Worm (Caenorhabditis elegans) whole organism, L2 larva: ENCODE results near the gene dhhc-4.

Source experiments
- C34F6.9 ChIP-seq: fragments of 150-350 bp; optimal IDR thresholded peaks from 2 replicates; lab custom pipeline; 2014; ENCODE audit warnings: missing biosample characterization, missing genetic modification characterization
- F13H6.1 ChIP-seq: sonication (generic microtip); optimal IDR thresholded peaks from 2 replicates; lab custom pipeline; 2016; ENCODE audit warnings: missing genetic modification characterization, missing compliant biosample characterization
- R02D3.7 ChIP-seq: fragments of 150-350 bp; optimal IDR thresholded peaks from 2 replicates; lab custom pipeline; 2014; ENCODE audit warnings: missing biosample characterization, missing genetic modification characterization
- ZK546.5 ChIP-seq: sonication (generic microtip); optimal IDR thresholded peaks from 2 replicates; lab custom pipeline; 2017; ENCODE audit warnings: missing biosample characterization, missing genetic modification characterization
- ama-1 ChIP-seq: fragments of 150-350 bp; optimal IDR thresholded peaks from 2 replicates; lab custom pipeline; 2018; ENCODE audit warnings: inconsistent platforms
- ceh-16 ChIP-seq: fragments of 150-350 bp; optimal IDR thresholded peaks from 2 replicates; lab custom pipeline; 2014; ENCODE audit warnings: missing biosample characterization, missing genetic modification characterization
- ceh-82 ChIP-seq: fragments of 150-350 bp; optimal IDR thresholded peaks from 2 replicates; lab custom pipeline; 2014; ENCODE audit warnings: missing biosample characterization, missing genetic modification characterization
- crh-2 ChIP-seq: sonication (generic microtip); optimal IDR thresholded peaks from 2 replicates; lab custom pipeline; 2017; ENCODE audit warnings: missing biosample characterization, missing genetic modification characterization
- dmd-4 ChIP-seq: sonication (generic microtip); optimal IDR thresholded peaks from 2 replicates; lab custom pipeline; 2017; ENCODE audit warnings: missing biosample characterization, missing genetic modification characterization
- egl-27 ChIP-seq: sonication (generic microtip); optimal IDR thresholded peaks from 3 replicates; lab custom pipeline; 2017; ENCODE audit warnings: missing biosample characterization, missing genetic modification reagents, missing genetic modification characterization
- elt-1 ChIP-seq: fragments of 150-350 bp; optimal IDR thresholded peaks from 2 replicates; lab custom pipeline; 2014; ENCODE audit warnings: missing biosample characterization, missing genetic modification characterization
- elt-3 ChIP-seq: sonication (generic microtip); optimal IDR thresholded peaks from 2 replicates; lab custom pipeline; 2017; ENCODE audit warnings: missing biosample characterization, missing genetic modification characterization
- fos-1 ChIP-seq: fragments of 150-350 bp; optimal IDR thresholded peaks from 2 replicates; lab custom pipeline; 2014; ENCODE audit warnings: missing biosample characterization, missing genetic modification characterization
- gmeb-1 ChIP-seq: fragments of 150-350 bp; optimal IDR thresholded peaks from 2 replicates; lab custom pipeline; 2014; ENCODE audit warnings: missing biosample characterization, missing genetic modification characterization
- lin-11 ChIP-seq: fragments of 150-350 bp; sonication (generic microtip); optimal IDR thresholded peaks from 2 replicates; lab custom pipeline; 2014; ENCODE audit warnings: missing biosample characterization, missing genetic modification characterization, inconsistent platforms, mixed read lengths
- lin-13 ChIP-seq: fragments of 150-350 bp; optimal IDR thresholded peaks from 2 replicates; lab custom pipeline; 2014; ENCODE audit warnings: missing biosample characterization, missing genetic modification reagents, missing genetic modification characterization
- lin-39 ChIP-seq: fragments of 150-350 bp; optimal IDR thresholded peaks from 2 replicates; lab custom pipeline; 2014; ENCODE audit warnings: missing biosample characterization, missing genetic modification reagents, missing genetic modification characterization
- mab-5 ChIP-seq: fragments of 150-350 bp; optimal IDR thresholded peaks from 2 replicates; lab custom pipeline; 2014; ENCODE audit warnings: missing biosample characterization, missing genetic modification characterization
- mdl-1 ChIP-seq, 2 experiments: fragments of 150-350 bp in 1 of 2; sonication (generic microtip) in 1 of 2; optimal IDR thresholded peaks; 2 replicates each; lab custom pipeline; 2017; ENCODE audit warnings: missing biosample characterization in 2 of 2, missing genetic modification characterization in 2 of 2
- nhr-10 ChIP-seq: sonication (generic microtip); optimal IDR thresholded peaks from 2 replicates; lab custom pipeline; 2017; ENCODE audit warnings: missing biosample characterization, missing genetic modification characterization
- nhr-11 ChIP-seq: fragments of 150-350 bp; optimal IDR thresholded peaks from 2 replicates; lab custom pipeline; 2014; ENCODE audit warnings: missing biosample characterization, missing genetic modification characterization
- nhr-12 ChIP-seq: fragments of 150-350 bp; optimal IDR thresholded peaks from 2 replicates; lab custom pipeline; 2014; ENCODE audit warnings: missing biosample characterization, missing genetic modification characterization
- nhr-129 ChIP-seq: fragments of 150-350 bp; optimal IDR thresholded peaks from 2 replicates; lab custom pipeline; 2014; ENCODE audit warnings: missing biosample characterization, missing genetic modification characterization
- nhr-21 ChIP-seq: fragments of 150-350 bp; optimal IDR thresholded peaks from 2 replicates; lab custom pipeline; 2014; ENCODE audit warnings: missing biosample characterization, missing genetic modification characterization
- nhr-23 ChIP-seq: fragments of 150-350 bp; optimal IDR thresholded peaks from 2 replicates; lab custom pipeline; 2014; ENCODE audit warnings: missing biosample characterization, missing genetic modification reagents, missing genetic modification characterization
- nhr-237 ChIP-seq: fragments of 150-350 bp; optimal IDR thresholded peaks from 2 replicates; lab custom pipeline; 2014; ENCODE audit warnings: missing biosample characterization, missing genetic modification characterization
- nhr-25 ChIP-seq: fragments of 150-350 bp; sonication (generic microtip); optimal IDR thresholded peaks from 3 replicates; lab custom pipeline; 2014; ENCODE audit warnings: missing biosample characterization, missing genetic modification characterization
- nhr-6 ChIP-seq: fragments of 150-350 bp; optimal IDR thresholded peaks from 2 replicates; lab custom pipeline; 2014; ENCODE audit warnings: missing biosample characterization, missing genetic modification characterization
- nhr-77 ChIP-seq: fragments of 150-350 bp; optimal IDR thresholded peaks from 2 replicates; lab custom pipeline; 2014; ENCODE audit warnings: missing biosample characterization, missing genetic modification characterization
- peb-1 ChIP-seq: fragments of 150-350 bp; optimal IDR thresholded peaks from 2 replicates; lab custom pipeline; 2014; ENCODE audit warnings: missing biosample characterization, missing genetic modification characterization
- sem-4 ChIP-seq: fragments of 150-350 bp; optimal IDR thresholded peaks from 2 replicates; lab custom pipeline; 2014; ENCODE audit warnings: missing biosample characterization, missing genetic modification reagents, missing genetic modification characterization
- skn-1 ChIP-seq: sonication (generic microtip); optimal IDR thresholded peaks from 2 replicates; lab custom pipeline; 2017; ENCODE audit warnings: missing biosample characterization, missing genetic modification characterization
- sma-3 ChIP-seq: sonication (generic microtip); optimal IDR thresholded peaks from 2 replicates; lab custom pipeline; 2016; ENCODE audit warnings: missing genetic modification reagents, missing genetic modification characterization, missing compliant biosample characterization
- snpc-4 ChIP-seq: fragments of 150-350 bp; optimal IDR thresholded peaks from 2 replicates; lab custom pipeline; 2014; ENCODE audit warnings: missing biosample characterization, missing genetic modification characterization
- unc-39 ChIP-seq: fragments of 150-350 bp; optimal IDR thresholded peaks from 2 replicates; lab custom pipeline; 2014; ENCODE audit warnings: missing biosample characterization, missing genetic modification characterization
- ztf-11 ChIP-seq: sonication (generic microtip); optimal IDR thresholded peaks from 2 replicates; lab custom pipeline; 2017; ENCODE audit warnings: missing biosample characterization, missing genetic modification characterization
- ztf-4 ChIP-seq: fragments of 150-350 bp; optimal IDR thresholded peaks from 2 replicates; lab custom pipeline; 2014; ENCODE audit warnings: missing biosample characterization, missing genetic modification characterization

The dhhc-4 gene

DNA sequence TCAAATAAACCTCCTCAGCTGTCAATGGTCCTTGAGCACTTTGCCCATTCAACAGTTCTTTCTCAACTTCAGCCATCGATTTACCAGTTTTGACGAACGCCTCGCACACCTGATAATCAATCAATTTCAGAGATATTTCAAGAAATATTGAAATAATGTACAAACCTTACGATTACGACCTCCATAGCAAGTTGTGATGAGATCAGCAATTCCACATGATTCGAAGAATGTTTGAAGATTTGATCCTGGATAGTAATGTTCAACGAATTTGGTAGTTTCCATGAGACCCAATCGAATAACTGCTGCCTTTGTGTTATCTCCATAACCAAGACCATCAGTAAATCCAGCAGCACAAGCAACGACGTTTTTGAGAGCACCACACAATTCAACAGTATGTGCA lies 12.6 kb downstream of the dhhc-4 start:
- TF ChIP-seq F13H6.1 (tag; lab: Kevin White, UChicago) (no peak), nhr-77 (tag; lab: Kevin White, UChicago) (no peak), ztf-11 (tag; lab: Kevin White, UChicago) (no peak), egl-27 (no peak), sma-3 (GFP tag; lab: Kevin White, UChicago) (no peak), skn-1 (tag; lab: Kevin White, UChicago) (no peak), nhr-10 (tag; lab: Kevin White, UChicago) (no peak), ZK546.5 (tag; lab: Kevin White, UChicago) (no peak), lin-39 (tag; lab: Kevin White, UChicago) (no peak), dmd-4 (tag; lab: Kevin White, UChicago) (no peak)

DNA sequence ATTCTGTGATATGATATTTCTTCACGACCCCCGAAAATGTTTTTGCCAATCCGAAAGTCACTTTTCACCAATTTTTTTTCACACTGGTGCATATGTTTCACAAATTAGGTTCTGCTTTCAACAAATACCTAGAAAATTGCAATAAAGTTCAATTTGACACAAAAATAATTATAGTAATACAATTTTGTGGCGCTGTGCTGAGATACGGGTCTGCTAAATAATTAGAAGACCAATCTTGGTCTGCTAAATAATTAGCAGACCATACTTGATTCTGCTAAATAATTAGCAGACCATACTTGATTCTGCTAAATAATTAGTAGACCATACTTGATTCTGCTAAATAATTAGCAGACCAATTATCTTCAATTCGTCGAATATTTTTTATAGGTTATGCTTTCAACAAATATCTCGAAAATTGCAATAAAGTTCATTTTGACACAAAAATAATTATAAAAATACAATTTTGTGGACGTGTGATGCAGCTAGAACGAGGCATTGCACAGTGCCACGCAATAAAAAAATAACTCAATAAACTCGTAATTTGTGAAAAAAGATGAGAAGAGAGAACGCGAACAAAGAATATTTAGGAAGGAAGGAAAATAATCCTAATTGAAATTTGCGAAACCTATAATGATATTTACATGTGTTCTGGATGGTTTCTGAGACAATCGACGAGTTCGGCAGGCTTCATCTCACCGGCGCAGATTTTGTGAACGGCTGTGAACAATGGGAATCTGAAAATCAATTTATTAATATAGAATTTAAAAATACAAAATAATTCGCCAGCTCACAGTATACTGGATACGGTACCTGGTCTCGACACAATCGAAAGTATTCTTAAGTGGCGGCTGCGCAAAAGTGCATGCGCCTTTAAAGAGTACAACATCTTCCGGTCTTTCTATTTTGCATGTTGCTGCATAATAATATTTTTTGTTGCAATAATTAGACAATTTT lies 13.6 kb downstream of the dhhc-4 start:
- TF ChIP-seq nhr-11 (tag; lab: Kevin White, UChicago) (no peak), nhr-21 (tag; lab: Kevin White, UChicago) (peak; percentile 7)

DNA sequence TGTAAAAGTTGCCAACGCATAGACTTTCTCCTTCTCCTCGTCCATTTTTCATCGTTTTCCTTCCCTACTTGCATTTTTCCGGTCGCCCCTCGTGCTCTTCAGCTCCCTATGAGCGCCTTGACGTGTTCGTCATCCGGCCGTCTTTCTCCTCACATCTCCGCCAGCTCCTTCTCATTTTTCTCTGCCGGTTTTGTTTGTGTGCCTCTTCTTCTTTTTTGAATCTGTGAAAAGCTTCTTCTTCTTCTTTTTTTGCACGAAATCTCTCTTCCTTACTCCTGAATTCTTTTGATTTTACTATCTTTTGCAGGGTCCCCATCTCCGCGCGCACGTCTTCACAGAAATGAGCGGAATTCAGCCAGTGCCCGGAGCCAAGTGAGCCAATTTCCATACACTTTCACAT lies 16.0 kb downstream of the dhhc-4 start, which contains the start of gene K11H3.3:
TSS of gene K11H3.3 (plus strand) at position 308 of the 400 bp plus-strand sequence.
- TF ChIP-seq ama-1 (lab: Kevin White, UChicago) (no peak), C34F6.9 (tag; lab: Kevin White, UChicago) (peak; percentile 5), nhr-129 (tag; lab: Kevin White, UChicago) (peak; percentile 10), lin-39 (tag; lab: Kevin White, UChicago) (no peak)

DNA sequence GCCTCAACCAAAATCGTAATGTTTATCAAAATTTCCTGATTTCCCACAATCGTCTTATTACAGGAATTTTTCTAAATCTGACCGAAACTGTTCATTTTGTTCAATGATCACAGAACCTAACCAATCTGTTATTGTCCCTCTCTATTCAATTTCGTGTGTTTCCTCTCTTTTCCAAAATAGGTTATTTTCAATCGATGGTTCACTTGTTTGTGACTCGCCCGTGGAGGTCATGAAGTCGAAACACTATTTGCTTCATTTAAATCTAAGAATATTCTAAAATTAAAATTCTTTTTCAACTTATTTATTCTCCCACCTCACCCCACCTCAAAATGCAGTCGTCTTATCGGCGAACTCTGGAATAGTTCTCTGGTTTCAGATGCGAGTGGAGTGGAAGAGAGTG lies 16.7 kb downstream of the dhhc-4 start:
- TF ChIP-seq fos-1 (peak; percentile 6), lin-11 (tag; lab: Kevin White, UChicago) (no peak)
- TF ChIP-seq, all 48 proteins: peak for 1

DNA sequence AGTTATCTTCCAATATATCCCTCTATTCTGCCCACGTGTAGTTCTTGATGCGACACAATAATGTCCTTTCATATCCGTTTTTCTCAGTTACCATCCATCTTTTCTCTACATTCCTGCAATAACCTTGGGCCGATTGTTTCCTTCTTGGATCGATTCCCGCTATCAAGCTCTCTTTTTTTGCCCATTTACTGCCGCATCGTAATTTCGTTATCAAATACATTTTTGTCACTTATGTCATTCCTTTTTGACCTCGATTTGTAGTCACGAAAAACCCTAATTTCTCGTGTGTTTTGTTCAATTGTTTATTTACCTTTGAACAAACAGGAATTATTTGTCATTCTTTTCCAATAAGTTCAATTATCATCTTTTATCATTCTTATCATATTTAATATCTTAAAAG lies 17.6 kb downstream of the dhhc-4 start:
- TF ChIP-seq sem-4 (tag; lab: Kevin White, UChicago) (no peak), lin-11 (tag; lab: Kevin White, UChicago) (no peak), nhr-25 (tag; lab: Kevin White, UChicago) (no peak), mdl-1 (tag; optimal IDR thresholded peaks at IDR 0.05; lab: Kevin White, UChicago) (no peak), ztf-4 (tag; lab: Kevin White, UChicago) (no peak), nhr-10 (tag; lab: Kevin White, UChicago) (no peak), nhr-6 (tag; lab: Kevin White, UChicago) (no peak), peb-1 (tag; lab: Kevin White, UChicago) (no peak), F13H6.1 (tag; lab: Kevin White, UChicago) (no peak), nhr-237 (tag; lab: Kevin White, UChicago) (no peak), sma-3 (GFP tag; lab: Kevin White, UChicago) (peak; percentile 46), elt-1 (no peak), egl-27 (no peak), nhr-11 (tag; lab: Kevin White, UChicago) (no peak), ama-1 (lab: Kevin White, UChicago) (no peak), gmeb-1 (tag; lab: Kevin White, UChicago) (peak; percentile 23), nhr-21 (tag; lab: Kevin White, UChicago) (peak; percentile 41), lin-39 (tag; lab: Kevin White, UChicago) (no peak), ceh-82 (no peak), elt-3 (no peak), R02D3.7 (tag; lab: Kevin White, UChicago) (no peak), lin-13 (no peak), nhr-12 (tag; lab: Kevin White, UChicago) (no peak), crh-2 (peak; percentile 29), snpc-4 (tag; lab: Kevin White, UChicago) (no peak), mab-5 (no peak), fos-1 (peak; percentile 57), ceh-16 (tag; lab: Kevin White, UChicago) (no peak), ZK546.5 (tag; lab: Kevin White, UChicago) (no peak), C34F6.9 (tag; lab: Kevin White, UChicago) (no peak), nhr-23 (tag; lab: Kevin White, UChicago) (no peak), nhr-77 (tag; lab: Kevin White, UChicago) (no peak), unc-39 (no peak), skn-1 (tag; lab: Kevin White, UChicago) (peak; percentile 74), nhr-129 (tag; lab: Kevin White, UChicago) (peak; percentile 5)
